Worm (Caenorhabditis elegans) whole organism, L2 larva: ENCODE measurements around the gene C02F5.10.

Experiments used
- nhr-6 ChIP-seq: fragments of 150-350 bp; optimal IDR thresholded peaks from 2 replicates; lab custom pipeline; 2014; ENCODE audit warnings: missing biosample characterization, missing genetic modification characterization
- unc-39 ChIP-seq: fragments of 150-350 bp; optimal IDR thresholded peaks from 2 replicates; lab custom pipeline; 2014; ENCODE audit warnings: missing biosample characterization, missing genetic modification characterization

DNA sequence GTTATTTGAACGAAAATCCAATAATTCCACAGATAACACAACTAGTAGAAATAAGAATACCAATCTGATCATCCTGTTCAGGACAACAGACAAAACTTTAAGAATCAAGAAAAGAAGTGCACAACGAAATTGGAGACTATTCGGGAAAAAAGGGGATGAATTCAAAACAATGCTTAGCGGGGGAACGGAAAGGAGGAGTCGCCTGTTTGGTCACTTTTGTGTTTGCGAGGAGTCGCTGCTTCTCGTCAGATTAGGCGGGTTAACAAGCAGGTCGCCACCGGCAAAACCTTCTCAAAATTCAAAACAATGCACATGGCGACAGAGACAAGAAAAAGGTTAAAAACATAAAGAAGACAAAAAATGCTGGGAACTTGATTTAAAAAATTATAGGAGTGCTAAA lies 39.5 kb downstream of the C02F5.10 start, which contains the start of gene C30A5.10:
- TF ChIP-seq nhr-6 (tag; lab: Kevin White, UChicago) (no peak), unc-39 (tag; lab: Kevin White, UChicago) (no peak)
